Worm (Caenorhabditis elegans) whole organism, L1 larva: ENCODE measurements around the gene osm-9.
A peak's percentile ranks its signal among the peaks of the same experiment; 100 is the strongest.

ENCODE experiments used
- C16A3.4 ChIP-seq: fragments of 150-350 bp; optimal IDR thresholded peaks from 2 replicates; lab custom pipeline; 2014; ENCODE audit warnings: missing biosample characterization, missing genetic modification characterization
- F16B12.6 ChIP-seq: fragments of 150-350 bp; optimal IDR thresholded peaks from 2 replicates; lab custom pipeline; 2014; ENCODE audit warnings: missing biosample characterization, missing genetic modification characterization
- Y116A8C.19 ChIP-seq: sonication (generic microtip); optimal IDR thresholded peaks from 2 replicates; lab custom pipeline; 2016; ENCODE audit warnings: missing compliant biosample characterization, missing genetic modification characterization, borderline replicate concordance
- aly-2 ChIP-seq: fragments of 150-350 bp; optimal IDR thresholded peaks from 2 replicates; lab custom pipeline; 2014; ENCODE audit warnings: missing biosample characterization, missing genetic modification characterization
- blmp-1 ChIP-seq: fragments of 150-350 bp; optimal IDR thresholded peaks from 2 replicates; lab custom pipeline; 2014; ENCODE audit warnings: missing biosample characterization, missing genetic modification characterization
- ceh-8 ChIP-seq: fragments of 200-800 bp; sonication (Bioruptor generic); optimal IDR thresholded peaks from 2 replicates; lab custom pipeline; 2018; ENCODE audit warnings: mild to moderate bottlenecking, missing genetic modification characterization, moderate library complexity, missing compliant biosample characterization
- ceh-82 ChIP-seq, 3 experiments: fragments of 150-350 bp in 1 of 3; sonication (generic microtip) in 2 of 3; optimal IDR thresholded peaks; 2 replicates each; lab custom pipeline; 2014 to 2017; ENCODE audit warnings: missing biosample characterization in 3 of 3, missing genetic modification characterization in 3 of 3
- dpl-1 ChIP-seq, 3 experiments: fragments of 150-350 bp in 2 of 3; sonication (generic microtip) in 1 of 3; optimal IDR thresholded peaks; 2 replicates each; lab custom pipeline; 2014 to 2017; ENCODE audit warnings: missing biosample characterization in 3 of 3, missing genetic modification characterization in 3 of 3, missing genetic modification reagents in 3 of 3
- dsc-1 ChIP-seq: sonication (generic microtip); optimal IDR thresholded peaks from 2 replicates; lab custom pipeline; 2016; ENCODE audit warnings: mild to moderate bottlenecking, missing genetic modification characterization, missing compliant biosample characterization
- efl-1 ChIP-seq, 4 experiments: fragments of 150-350 bp; optimal IDR thresholded peaks in 3 of 4; peaks in 1 of 4; 1 replicate in 1 of 4; 2 replicates in 3 of 4; lab custom pipeline; 2014; ENCODE audit warnings: missing biosample characterization in 2 of 4, missing genetic modification characterization in 2 of 4, missing genetic modification reagents in 2 of 4
- efl-3 ChIP-seq: fragments of 200-800 bp; sonication (Bioruptor generic); optimal IDR thresholded peaks from 2 replicates; lab custom pipeline; 2018; ENCODE audit warnings: mild to moderate bottlenecking, missing genetic modification characterization, missing compliant biosample characterization
- egl-13 ChIP-seq: sonication (generic microtip); optimal IDR thresholded peaks from 2 replicates; lab custom pipeline; 2016; ENCODE audit warnings: missing genotype, missing genetic modification reagents, missing genetic modification characterization, missing compliant biosample characterization
- fkh-8 ChIP-seq: sonication (generic microtip); optimal IDR thresholded peaks from 2 replicates; lab custom pipeline; 2016; ENCODE audit warnings: mild to moderate bottlenecking, missing genetic modification characterization, missing compliant biosample characterization
- fos-1 ChIP-seq: fragments of 150-350 bp; optimal IDR thresholded peaks from 2 replicates; lab custom pipeline; 2014; ENCODE audit warnings: missing biosample characterization, missing genetic modification characterization
- grh-1 ChIP-seq: fragments of 200-800 bp; sonication (Bioruptor generic); IDR thresholded peaks from 2 replicates; pipeline ENCODE4 v1.3.6; 2022; ENCODE audit warnings: missing genetic modification reagents, missing genetic modification characterization, missing compliant biosample characterization
- irx-1 ChIP-seq: sonication (generic microtip); optimal IDR thresholded peaks from 2 replicates; lab custom pipeline; 2016; ENCODE audit warnings: missing genetic modification characterization, missing compliant biosample characterization
- isw-1 ChIP-seq: fragments of 200-800 bp; sonication (Bioruptor generic); IDR thresholded peaks from 2 replicates; pipeline ENCODE4 v1.3.6; 2022; ENCODE audit warnings: missing genetic modification characterization, missing compliant biosample characterization
- jun-1 ChIP-seq: fragments of 150-350 bp; optimal IDR thresholded peaks from 2 replicates; lab custom pipeline; 2014; ENCODE audit warnings: missing biosample characterization, missing genetic modification reagents, missing genetic modification characterization
- lin-13 ChIP-seq: fragments of 150-350 bp; optimal IDR thresholded peaks from 2 replicates; lab custom pipeline; 2014; ENCODE audit warnings: missing biosample characterization, missing genetic modification reagents, missing genetic modification characterization
- lin-14 ChIP-seq: fragments of 200-800 bp; sonication (Bioruptor generic); optimal IDR thresholded peaks from 2 replicates; lab custom pipeline; 2018; ENCODE audit warnings: mild to moderate bottlenecking, missing genetic modification characterization, moderate library complexity, missing compliant biosample characterization
- lin-35 ChIP-seq, 2 experiments: fragments of 150-350 bp; optimal IDR thresholded peaks; 2 replicates each; lab custom pipeline; 2014; ENCODE audit warnings: missing biosample characterization in 2 of 2, missing genetic modification characterization in 2 of 2, missing genetic modification reagents in 2 of 2
- lin-39 ChIP-seq: fragments of 150-350 bp; optimal IDR thresholded peaks from 2 replicates; lab custom pipeline; 2014; ENCODE audit warnings: missing biosample characterization, missing genetic modification reagents, missing genetic modification characterization
- lsy-2 ChIP-seq, 2 experiments: fragments of 150-350 bp; optimal IDR thresholded peaks; 2 replicates each; lab custom pipeline; 2014; ENCODE audit warnings: missing biosample characterization in 2 of 2, missing genetic modification characterization in 2 of 2
- mdl-1 ChIP-seq, 2 experiments: fragments of 150-350 bp; optimal IDR thresholded peaks; 2 replicates each; lab custom pipeline; 2014 to 2017; ENCODE audit warnings: missing biosample characterization in 2 of 2, missing genetic modification characterization in 2 of 2, inconsistent platforms in 1 of 2
- mep-1 ChIP-seq: fragments of 150-350 bp; optimal IDR thresholded peaks from 2 replicates; lab custom pipeline; 2014; ENCODE audit warnings: missing biosample characterization, missing genetic modification characterization
- nhr-19 ChIP-seq: fragments of 200-800 bp; sonication (Bioruptor generic); conservative IDR thresholded peaks from 2 replicates; pipeline ENCODE4 v1.3.6; 2022; ENCODE audit warnings: missing genetic modification characterization, missing compliant biosample characterization
- nhr-20 ChIP-seq: sonication (generic microtip); optimal IDR thresholded peaks from 2 replicates; lab custom pipeline; 2016; ENCODE audit warnings: mild to moderate bottlenecking, missing genetic modification characterization, missing compliant biosample characterization
- nhr-47 ChIP-seq: sonication (generic microtip); optimal IDR thresholded peaks from 2 replicates; lab custom pipeline; 2016; ENCODE audit warnings: mild to moderate bottlenecking, missing genetic modification characterization, moderate library complexity, missing compliant biosample characterization
- nhr-71 ChIP-seq: sonication (generic microtip); optimal IDR thresholded peaks from 2 replicates; lab custom pipeline; 2016; ENCODE audit warnings: mild to moderate bottlenecking, missing genetic modification characterization, moderate library complexity, missing compliant biosample characterization
- nhr-76 ChIP-seq: sonication (generic microtip); optimal IDR thresholded peaks from 2 replicates; lab custom pipeline; 2017; ENCODE audit warnings: missing biosample characterization, missing genetic modification characterization
- nhr-77 ChIP-seq: fragments of 150-350 bp; optimal IDR thresholded peaks from 2 replicates; lab custom pipeline; 2014; ENCODE audit warnings: missing biosample characterization, missing genetic modification characterization
- nhr-85 ChIP-seq: sonication (generic microtip); peaks from one replicate; lab custom pipeline; 2016; ENCODE audit warnings: missing genetic modification characterization, inconsistent platforms, missing compliant biosample characterization
- nhr-90 ChIP-seq: sonication (generic microtip); optimal IDR thresholded peaks from 2 replicates; lab custom pipeline; 2016; ENCODE audit warnings: mild to moderate bottlenecking, missing genetic modification characterization, missing compliant biosample characterization; ENCODE audit not compliant: poor library complexity
- rnt-1 ChIP-seq: sonication (generic microtip); optimal IDR thresholded peaks from 2 replicates; lab custom pipeline; 2016; ENCODE audit warnings: mild to moderate bottlenecking, missing genetic modification characterization, moderate library complexity, missing compliant biosample characterization
- skn-1 ChIP-seq: fragments of 150-350 bp; optimal IDR thresholded peaks from 2 replicates; lab custom pipeline; 2014; ENCODE audit warnings: missing biosample characterization, missing genetic modification characterization
- snpc-4 ChIP-seq: fragments of 150-350 bp; optimal IDR thresholded peaks from 2 replicates; lab custom pipeline; 2014; ENCODE audit warnings: missing biosample characterization, missing genetic modification characterization
- snu-23 ChIP-seq: sonication (generic microtip); optimal IDR thresholded peaks from 2 replicates; lab custom pipeline; 2016; ENCODE audit warnings: missing genetic modification characterization, missing compliant biosample characterization
- sox-4 ChIP-seq: sonication (generic microtip); optimal IDR thresholded peaks from 2 replicates; lab custom pipeline; 2016; ENCODE audit warnings: missing genetic modification characterization, missing compliant biosample characterization
- sptf-1 ChIP-seq: fragments of 150-350 bp; optimal IDR thresholded peaks from 2 replicates; lab custom pipeline; 2014; ENCODE audit warnings: missing biosample characterization, missing genetic modification characterization
- swsn-7 ChIP-seq: sonication (generic microtip); optimal IDR thresholded peaks from 2 replicates; lab custom pipeline; 2016; ENCODE audit warnings: missing genetic modification characterization, missing compliant biosample characterization
- tbx-2 ChIP-seq: sonication (generic microtip); optimal IDR thresholded peaks from 2 replicates; lab custom pipeline; 2016; ENCODE audit warnings: missing genetic modification characterization, missing compliant biosample characterization
- unc-130 ChIP-seq: fragments of 150-350 bp; optimal IDR thresholded peaks from 2 replicates; lab custom pipeline; 2017; ENCODE audit warnings: missing biosample characterization, missing genetic modification characterization, inconsistent platforms
- unc-62 ChIP-seq: fragments of 150-350 bp; optimal IDR thresholded peaks from 2 replicates; lab custom pipeline; 2014; ENCODE audit warnings: missing biosample characterization, missing genetic modification reagents, missing genetic modification characterization
- unc-86 ChIP-seq: sonication (generic microtip); optimal IDR thresholded peaks from 2 replicates; lab custom pipeline; 2016; ENCODE audit warnings: missing genetic modification characterization, missing compliant biosample characterization
- unc-98 ChIP-seq: fragments of 200-800 bp; sonication (Bioruptor generic); IDR thresholded peaks from 2 replicates; pipeline ENCODE4 v1.3.6; 2022; ENCODE audit warnings: missing genetic modification characterization, missing compliant biosample characterization
- xbp-1 ChIP-seq: sonication (generic microtip); optimal IDR thresholded peaks from 2 replicates; lab custom pipeline; 2016; ENCODE audit warnings: missing genetic modification characterization, missing compliant biosample characterization
- zag-1 ChIP-seq: fragments of 150-350 bp; optimal IDR thresholded peaks from 2 replicates; lab custom pipeline; 2014; ENCODE audit warnings: missing biosample characterization, missing genetic modification characterization
- zip-4 ChIP-seq: fragments of 200-800 bp; sonication (Bioruptor generic); optimal IDR thresholded peaks from 2 replicates; lab custom pipeline; 2018; ENCODE audit warnings: mild to moderate bottlenecking, missing genetic modification characterization, moderate library complexity, missing compliant biosample characterization

osm-9 gene

DNA sequence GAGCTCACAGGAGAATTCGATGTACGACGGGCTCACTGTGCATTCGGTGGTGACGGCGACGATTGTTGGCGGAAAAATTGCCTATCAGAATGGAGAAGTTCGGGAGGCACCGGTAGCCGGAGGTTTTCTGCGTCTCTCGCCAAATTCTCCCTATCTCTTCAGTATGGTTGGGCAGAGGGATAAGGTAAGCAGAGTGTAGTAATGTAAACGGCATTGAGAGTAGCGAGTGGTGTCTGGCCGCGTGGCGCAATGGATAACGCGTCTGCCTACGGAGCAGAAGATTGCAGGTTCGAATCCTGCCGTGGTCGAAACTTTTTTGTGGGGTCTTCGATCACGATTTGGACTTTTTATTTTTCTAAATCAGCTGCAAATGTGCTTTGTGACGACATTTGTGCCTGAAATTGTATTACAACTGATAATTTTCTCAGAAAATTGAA, 32.6 kb downstream of the osm-9 start:
- TF ChIP-seq jun-1 (peak; percentile 23), nhr-90 (tag; lab: Kevin White, UChicago) (peak; percentile 72), aly-2 (tag; lab: Kevin White, UChicago) (peak; percentile 53), zip-4 (GFP tag; lab: Kevin White, UChicago) (peak; percentile 27), snu-23 (GFP tag; lab: Kevin White, UChicago) (peak; percentile 84), nhr-77 (tag; lab: Kevin White, UChicago) (peak; percentile 4), lin-39 (tag; lab: Kevin White, UChicago) (no peak), zag-1 (tag; lab: Kevin White, UChicago) (no peak), F16B12.6 (no peak), efl-3 (peak; percentile 25), nhr-47 (tag; lab: Kevin White, UChicago) (peak; percentile 81), grh-1 (no peak), nhr-19 (GFP tag; lab: Robert Waterston, UW) (peak; percentile 71), sptf-1 (tag; lab: Kevin White, UChicago) (no peak), ceh-8 (GFP tag; lab: Kevin White, UChicago) (peak; percentile 41), egl-13 (tag; lab: Kevin White, UChicago) (no peak), unc-86 (tag; lab: Kevin White, UChicago) (peak; percentile 14), lin-14 (GFP tag; lab: Kevin White, UChicago) (no peak), mdl-1 (tag; optimal IDR thresholded peaks at IDR 0.05; lab: Kevin White, UChicago) (peak in 1 of 2 experiments; percentile 54), snpc-4 (peak; percentile 35), nhr-76 (no peak), nhr-20 (tag; lab: Kevin White, UChicago) (peak; percentile 61), dpl-1 (GFP tag; optimal IDR thresholded peaks at IDR 0.05; lab: Kevin White, UChicago) (peak; percentile 4 to 16 (median 13)), lin-13 (GFP tag; lab: Kevin White, UChicago) (peak; percentile 16), irx-1 (tag; lab: Kevin White, UChicago) (peak; percentile 30), lin-35 (GFP tag; optimal IDR thresholded peaks at IDR 0.05; lab: Kevin White, UChicago) (peak; percentile 28 to 66), sox-4 (tag; lab: Kevin White, UChicago) (no peak), unc-98 (GFP tag; lab: Robert Waterston, UW) (no peak; the same call in 1 of the 2 replicates), dsc-1 (tag; lab: Kevin White, UChicago) (peak; percentile 50), isw-1 (no peak), xbp-1 (tag; lab: Kevin White, UChicago) (peak; percentile 38), mep-1 (peak; percentile 53), swsn-7 (tag; lab: Kevin White, UChicago) (peak; percentile 66), unc-130 (tag; lab: Kevin White, UChicago) (peak; percentile 59), blmp-1 (tag; lab: Kevin White, UChicago) (no peak), nhr-85 (tag; lab: Kevin White, UChicago) (peak; percentile 53), rnt-1 (tag; lab: Kevin White, UChicago) (peak; percentile 72), fos-1 (tag; lab: Kevin White, UChicago) (peak; percentile 13), C16A3.4 (tag; lab: Kevin White, UChicago) (peak; percentile 33), nhr-71 (tag; lab: Kevin White, UChicago) (peak; percentile 75), Y116A8C.19 (tag; lab: Kevin White, UChicago) (no peak), lsy-2 (tag; optimal IDR thresholded peaks at IDR 0.05; lab: Kevin White, UChicago) (peak; percentile 39 to 66), tbx-2 (tag; lab: Kevin White, UChicago) (peak; percentile 64), skn-1 (tag; lab: Kevin White, UChicago) (peak; percentile 0), fkh-8 (peak; percentile 64), efl-1 (optimal IDR thresholded peaks at IDR 0.05; lab: Kevin White, UChicago) (peak; percentile 32 to 49), efl-1 (GFP tag; optimal IDR thresholded peaks at IDR 0.05 in 1 of 2; lab: Kevin White, UChicago) (peak; percentile 37 to 92), ceh-82 (tag; optimal IDR thresholded peaks at IDR 0.05; lab: Kevin White, UChicago) (peak in 2 of 3 experiments; percentile 30 to 44), unc-62 (GFP tag; lab: Kevin White, UChicago) (no peak)
